Fruit fly (Drosophila melanogaster) whole organism, adult: ENCODE data around the gene CG2211.
A peak's percentile ranks its signal among the peaks of the same experiment; 100 is the strongest.

ENCODE experiments used
- CG33017 ChIP-seq: fragments of 200-800 bp; sonication (Bioruptor generic); optimal IDR thresholded peaks from 2 replicates; lab custom pipeline; 2018; ENCODE audit warnings: missing biosample characterization, mild to moderate bottlenecking, missing genetic modification characterization, moderate library complexity
- Crg-1 ChIP-seq: fragments of 200-800 bp; sonication (Bioruptor generic); optimal IDR thresholded peaks from 2 replicates; lab custom pipeline; 2016; ENCODE audit warnings: missing biosample characterization, missing genetic modification characterization
- cic ChIP-seq: fragments of 200-800 bp; sonication (Bioruptor generic); optimal IDR thresholded peaks from 2 replicates; lab custom pipeline; 2017; ENCODE audit warnings: missing biosample characterization, mild to moderate bottlenecking, missing genetic modification characterization, moderate library complexity
- cnc ChIP-seq, 2 experiments: fragments of >200 bp; optimal IDR thresholded peaks; 2 replicates each; lab custom pipeline; 2017
- kay ChIP-seq: fragments of 200-800 bp; sonication (Bioruptor generic); peaks from one replicate; lab custom pipeline; 2016; ENCODE audit warnings: missing biosample characterization, missing genetic modification characterization, borderline replicate concordance

- TF ChIP-seq cic (GFP tag; lab: Kevin White, UChicago) = no peak
- peak; percentile 57 for TF ChIP-seq CG33017 (tag; lab: Kevin White, UChicago)
- TF ChIP-seq kay (GFP tag; lab: Kevin White, UChicago) = peak; percentile 25
- TF ChIP-seq cnc (optimal IDR thresholded peaks at IDR 0.05; lab: Kevin White, UChicago) = no peak
- no peak for TF ChIP-seq Crg-1 (GFP tag; lab: Kevin White, UChicago)
Measured at dm6 chr3L:1374438-1375133, 39.4 kb upstream of the CG2211 start.
